Fruit fly (Drosophila melanogaster): ENCODE measurements around the gene apolpp.

DNA sequence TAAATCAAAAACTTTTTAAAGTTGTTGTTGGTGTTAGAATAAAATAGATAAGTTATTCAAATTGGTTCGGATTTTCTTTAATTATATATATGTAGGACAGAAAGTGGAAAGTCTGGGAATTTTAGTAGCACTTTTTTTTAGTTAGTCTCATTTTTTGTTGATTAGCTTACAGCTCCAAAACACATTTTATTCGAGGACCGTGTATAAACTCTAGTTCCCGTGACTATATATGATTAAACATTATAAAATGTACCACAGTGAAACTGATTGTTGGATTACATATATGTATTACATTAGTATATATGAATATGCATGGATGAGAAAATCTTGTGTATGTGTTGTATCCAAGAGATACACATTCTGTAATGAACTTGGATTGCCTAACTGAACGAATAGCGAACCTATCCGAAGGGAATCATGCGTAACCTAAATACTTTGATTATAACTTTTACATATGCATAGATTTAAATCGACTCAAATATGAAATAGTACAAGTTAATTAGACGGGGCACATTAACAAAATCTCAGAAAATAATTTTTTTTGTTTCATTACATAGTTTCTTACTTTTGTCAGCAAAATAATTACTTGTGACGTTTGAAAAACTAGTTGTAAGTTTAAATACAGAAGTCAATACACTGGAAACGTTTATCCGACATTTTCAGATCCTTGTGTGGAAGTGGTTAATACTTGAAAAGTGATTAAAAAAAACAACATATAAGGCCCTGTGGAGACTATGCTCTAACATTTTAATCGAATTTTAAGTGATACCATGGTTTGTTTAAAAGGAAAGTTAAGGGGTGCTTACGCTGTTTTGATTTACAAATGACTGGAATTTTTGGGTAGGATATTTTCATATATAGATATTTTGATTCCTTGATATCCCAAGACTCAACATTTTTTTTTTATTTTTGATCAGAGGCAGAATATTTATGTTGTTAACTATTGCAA lies 62.2 kb downstream of the apolpp start, which contains the start of gene Cals:
- TF ChIP-seq CG12605 (GFP tag; IDR thresholded peaks at IDR 0.05): no peak
- TF ChIP-seq rn (GFP tag; IDR thresholded peaks at IDR 0.05): no peak
- no peak for TF ChIP-seq gl (tag; optimal IDR thresholded peaks at IDR 0.05)
- TF ChIP-seq CG13204 (GFP tag; optimal IDR thresholded peaks at IDR 0.05): no peak
- TF ChIP-seq Pif1B (GFP tag; optimal IDR thresholded peaks at IDR 0.05): no peak
- no peak for TF ChIP-seq CG17806 (tag; optimal IDR thresholded peaks at IDR 0.05)
- no peak for TF ChIP-seq CG4496 (GFP tag; IDR thresholded peaks at IDR 0.05)
- no peak for TF ChIP-seq Snoo (tag; optimal IDR thresholded peaks at IDR 0.05)
- no peak for TF ChIP-seq EcR (GFP tag; optimal IDR thresholded peaks at IDR 0.05)
- TF ChIP-seq Ets98B (GFP tag; IDR thresholded peaks at IDR 0.05): no peak
- TF ChIP-seq CG9948 (tag; optimal IDR thresholded peaks at IDR 0.05): no peak
- TF ChIP-seq D1 (tag; optimal IDR thresholded peaks at IDR 0.05): no peak

All from whole organism, pupa.